Fruit fly (Drosophila melanogaster) whole organism, adult: Measurements from ENCODE around the gene CG5290.
A peak's percentile ranks its signal among the peaks of the same experiment; 100 is the strongest.

Experiments used
- CG11617 ChIP-seq: fragments of 200-800 bp; sonication (Bioruptor generic); optimal IDR thresholded peaks from 2 replicates; lab custom pipeline; 2017; ENCODE audit warnings: mild to moderate bottlenecking, missing biosample characterization, missing genetic modification reagents, missing genetic modification characterization
- CG12768 ChIP-seq: fragments of 200-800 bp; sonication (Bioruptor generic); optimal IDR thresholded peaks from 2 replicates; lab custom pipeline; 2017; ENCODE audit warnings: missing biosample characterization, missing genetic modification characterization, mild to moderate bottlenecking, moderate library complexity, missing genetic modification reagents
- CG14711 ChIP-seq: fragments of 200-800 bp; sonication (Bioruptor generic); optimal IDR thresholded peaks from 2 replicates; lab custom pipeline; 2018; ENCODE audit warnings: missing biosample characterization, mild to moderate bottlenecking, missing genetic modification characterization, moderate library complexity
- CG1620 ChIP-seq: fragments of 200-800 bp; sonication (Bioruptor generic); optimal IDR thresholded peaks from 2 replicates; lab custom pipeline; 2016; ENCODE audit warnings: missing biosample characterization, missing genetic modification characterization
- CG33017 ChIP-seq: fragments of 200-800 bp; sonication (Bioruptor generic); optimal IDR thresholded peaks from 2 replicates; lab custom pipeline; 2018; ENCODE audit warnings: missing biosample characterization, mild to moderate bottlenecking, missing genetic modification characterization, moderate library complexity
- CG5204 ChIP-seq: fragments of 200-800 bp; sonication (Bioruptor generic); optimal IDR thresholded peaks from 2 replicates; lab custom pipeline; 2016; ENCODE audit warnings: missing biosample characterization, missing genetic modification characterization
- CG7045 ChIP-seq: fragments of 200-800 bp; sonication (Bioruptor generic); optimal IDR thresholded peaks from 2 replicates; lab custom pipeline; 2017; ENCODE audit warnings: missing biosample characterization, mild to moderate bottlenecking, missing genetic modification characterization
- CG7101 ChIP-seq: fragments of 200-800 bp; sonication (Bioruptor generic); optimal IDR thresholded peaks from 2 replicates; lab custom pipeline; 2018; ENCODE audit warnings: missing biosample characterization, mild to moderate bottlenecking, missing genetic modification characterization, moderate library complexity
- Clk ChIP-seq: fragments of 200-800 bp; sonication (Bioruptor generic); optimal IDR thresholded peaks from 2 replicates; lab custom pipeline; 2017; ENCODE audit warnings: missing biosample characterization, missing genetic modification characterization
- Crg-1 ChIP-seq: fragments of 200-800 bp; sonication (Bioruptor generic); optimal IDR thresholded peaks from 2 replicates; lab custom pipeline; 2016; ENCODE audit warnings: missing biosample characterization, missing genetic modification characterization
- Hr96 ChIP-seq: fragments of 200-800 bp; sonication (Bioruptor generic); optimal IDR thresholded peaks from 2 replicates; lab custom pipeline; 2016; ENCODE audit warnings: missing biosample characterization, missing genetic modification characterization
- Mnt ChIP-seq: fragments of 200-800 bp; sonication (Bioruptor generic); optimal IDR thresholded peaks from 2 replicates; lab custom pipeline; 2016; ENCODE audit warnings: missing biosample characterization, mild to moderate bottlenecking, missing genetic modification characterization
- bab1 ChIP-seq: fragments of 200-800 bp; sonication (Bioruptor generic); optimal IDR thresholded peaks from 3 replicates; lab custom pipeline; 2019; ENCODE audit warnings: missing biosample characterization, mild to moderate bottlenecking, missing genetic modification characterization, moderate library complexity
- cic ChIP-seq: fragments of 200-800 bp; sonication (Bioruptor generic); optimal IDR thresholded peaks from 2 replicates; lab custom pipeline; 2017; ENCODE audit warnings: missing biosample characterization, mild to moderate bottlenecking, missing genetic modification characterization, moderate library complexity
- cnc ChIP-seq, 2 experiments: fragments of >200 bp; optimal IDR thresholded peaks; 2 replicates each; lab custom pipeline; 2017
- kay ChIP-seq: fragments of 200-800 bp; sonication (Bioruptor generic); peaks from one replicate; lab custom pipeline; 2016; ENCODE audit warnings: missing biosample characterization, missing genetic modification characterization, borderline replicate concordance
- ovo ChIP-seq: fragments of 200-800 bp; sonication (Bioruptor generic); optimal IDR thresholded peaks from 2 replicates; lab custom pipeline; 2016; ENCODE audit warnings: missing biosample characterization, missing genetic modification characterization
- pad ChIP-seq: fragments of 200-800 bp; sonication (Bioruptor generic); optimal IDR thresholded peaks from 3 replicates; lab custom pipeline; 2017; ENCODE audit warnings: missing biosample characterization, missing genetic modification characterization, mild to moderate bottlenecking, moderate library complexity, missing genetic modification reagents
- tj ChIP-seq: fragments of 200-800 bp; sonication (Bioruptor generic); optimal IDR thresholded peaks from 3 replicates; lab custom pipeline; 2017; ENCODE audit warnings: missing biosample characterization, mild to moderate bottlenecking, missing genetic modification characterization, moderate library complexity
- toe ChIP-seq: fragments of 200-800 bp; sonication (Bioruptor generic); optimal IDR thresholded peaks from 2 replicates; lab custom pipeline; 2016; ENCODE audit warnings: missing biosample characterization, missing genetic modification characterization

CG5290 gene

DNA sequence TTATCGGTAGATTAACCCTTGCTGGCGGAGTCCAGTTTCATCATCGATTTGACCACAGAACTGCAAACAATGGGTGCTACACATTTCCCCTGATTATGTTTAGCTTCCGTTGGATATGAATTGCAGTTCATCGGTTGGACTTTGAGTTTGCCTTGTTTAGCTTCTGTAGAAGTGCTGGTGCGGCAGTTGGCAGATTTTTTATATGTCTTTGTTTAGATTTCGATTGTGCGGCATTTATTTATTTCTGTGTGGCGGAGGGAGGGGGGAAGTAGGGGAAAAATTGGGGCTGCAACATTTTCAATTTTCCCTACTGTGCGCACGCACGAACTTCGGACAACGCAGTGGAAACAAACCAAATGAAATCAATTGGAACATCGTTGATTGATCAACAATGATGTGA, 6.6 kb downstream of the CG5290 start:
- TF ChIP-seq CG1620 (GFP tag; lab: Kevin White, UChicago) (no peak), tj (GFP tag; lab: Kevin White, UChicago) (peak; percentile 95), cnc (optimal IDR thresholded peaks at IDR 0.05; lab: Kevin White, UChicago) (no peak), cic (no peak), CG7045 (GFP tag; lab: Kevin White, UChicago) (no peak), bab1 (no peak), pad (GFP tag; lab: Kevin White, UChicago) (peak; percentile 13), Hr96 (GFP tag; lab: Kevin White, UChicago) (no peak), CG12768 (GFP tag; lab: Kevin White, UChicago) (no peak)

DNA sequence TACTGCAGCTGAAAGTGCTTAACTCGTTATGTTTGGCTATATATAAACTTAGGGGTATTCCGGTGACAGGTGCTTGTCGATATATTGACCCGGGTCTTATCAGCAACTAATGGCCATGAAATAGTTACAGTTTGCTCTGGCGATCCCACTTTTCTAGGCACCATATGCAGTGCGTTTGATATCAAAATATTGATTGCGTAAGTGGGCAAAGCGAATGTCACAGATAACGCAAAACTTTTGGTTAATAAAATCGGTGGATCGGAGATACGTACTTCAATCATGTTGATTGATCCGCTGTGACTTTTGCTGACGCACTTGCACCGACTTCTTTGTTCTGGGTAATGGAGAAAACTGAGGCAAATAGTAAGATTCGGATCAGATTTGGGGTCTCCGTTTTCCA, 7.8 kb downstream of the CG5290 start:
- TF ChIP-seq ovo (GFP tag; lab: Kevin White, UChicago) (no peak), Crg-1 (GFP tag; lab: Kevin White, UChicago) (peak; percentile 27)

- TF ChIP-seq tj (GFP tag; lab: Kevin White, UChicago): peak; percentile 59
- TF ChIP-seq Mnt (GFP tag; lab: Kevin White, UChicago): peak; percentile 10
- no peak for TF ChIP-seq kay (GFP tag; lab: Kevin White, UChicago)
- TF ChIP-seq cic: peak; percentile 59
- no peak for TF ChIP-seq CG33017 (tag; lab: Kevin White, UChicago)
Measured at dm6 chr3L:17903813-17904416, 8.4 kb downstream of the CG5290 start.

- TF ChIP-seq CG33017 (tag; lab: Kevin White, UChicago) (peak; percentile 14), CG5204 (GFP tag; lab: Kevin White, UChicago) (peak; percentile 12), cnc (optimal IDR thresholded peaks at IDR 0.05; lab: Kevin White, UChicago) (no peak), Crg-1 (GFP tag; lab: Kevin White, UChicago) (no peak), toe (no peak), CG11617 (GFP tag; lab: Kevin White, UChicago) (no peak), tj (GFP tag; lab: Kevin White, UChicago) (no peak), CG1620 (GFP tag; lab: Kevin White, UChicago) (no peak), CG7101 (tag; lab: Kevin White, UChicago) (no peak), cic (peak; percentile 57), CG14711 (no peak), ovo (GFP tag; lab: Kevin White, UChicago) (no peak), kay (GFP tag; lab: Kevin White, UChicago) (peak; percentile 80), bab1 (no peak), pad (GFP tag; lab: Kevin White, UChicago) (no peak), Hr96 (GFP tag; lab: Kevin White, UChicago) (no peak), CG7045 (GFP tag; lab: Kevin White, UChicago) (peak; percentile 30), Clk (GFP tag; lab: Kevin White, UChicago) (no peak), Mnt (GFP tag; lab: Kevin White, UChicago) (no peak), CG12768 (GFP tag; lab: Kevin White, UChicago) (no peak)
Measured at dm6 chr3L:17902621-17903020, 9.7 kb downstream of the CG5290 start.

dm6 chr3L:17902186-17902585, 10.2 kb downstream of the CG5290 start:
- TF ChIP-seq cic (no peak), CG11617 (GFP tag; lab: Kevin White, UChicago) (no peak), tj (GFP tag; lab: Kevin White, UChicago) (no peak)

DNA sequence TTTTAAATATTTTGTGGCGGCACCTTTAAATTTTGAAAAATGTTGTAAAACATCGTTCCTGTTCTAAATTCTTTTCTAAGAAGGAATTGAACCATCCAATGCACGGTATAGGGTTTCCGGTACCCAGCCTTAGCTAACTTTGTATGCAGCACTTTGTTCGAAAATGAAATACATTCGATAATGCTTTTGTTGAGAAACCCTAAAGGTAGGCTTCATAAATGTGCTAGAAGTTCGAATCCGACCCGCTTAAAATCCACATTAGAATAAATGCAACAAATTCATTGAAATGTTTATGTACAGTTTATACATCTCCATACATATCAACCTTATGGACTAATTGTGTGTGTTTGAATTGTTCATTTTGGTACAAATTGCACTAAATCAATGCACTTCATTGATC, 13.8 kb downstream of the CG5290 start:
- TF ChIP-seq tj (GFP tag; lab: Kevin White, UChicago) (no peak), bab1 (peak; percentile 48), CG7101 (tag; lab: Kevin White, UChicago) (no peak)

DNA sequence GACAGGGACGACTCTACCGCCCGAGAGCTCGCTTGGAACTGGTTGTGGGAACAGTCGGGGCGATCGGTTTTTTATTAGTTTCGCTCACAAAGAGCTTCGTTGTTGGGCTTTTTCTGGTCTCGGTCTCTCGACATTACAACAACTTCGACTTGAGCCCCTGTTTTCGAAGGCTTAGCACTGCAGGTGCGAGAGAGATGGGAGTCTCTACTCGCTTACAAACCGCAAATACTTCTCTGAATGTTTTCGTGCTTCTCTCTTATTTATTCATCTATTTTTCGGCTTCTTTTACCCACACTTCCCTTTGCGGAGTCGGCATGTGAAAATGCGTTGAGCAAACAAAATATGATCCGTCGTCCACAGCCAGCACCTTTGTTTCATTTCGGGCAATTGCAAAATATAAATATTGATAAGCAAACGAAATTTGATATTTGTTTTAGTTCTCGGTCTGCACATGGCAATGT, 16.5 kb downstream of the CG5290 start, which contains the start of gene Tsp74F:
Gene Tsp74F (minus strand): TSS at position 48 of the 461 bp plus-strand sequence.
- no peak for TF ChIP-seq bab1
- TF ChIP-seq tj (GFP tag; lab: Kevin White, UChicago): peak; percentile 99
- TF ChIP-seq pad (GFP tag; lab: Kevin White, UChicago): peak; percentile 94

DNA sequence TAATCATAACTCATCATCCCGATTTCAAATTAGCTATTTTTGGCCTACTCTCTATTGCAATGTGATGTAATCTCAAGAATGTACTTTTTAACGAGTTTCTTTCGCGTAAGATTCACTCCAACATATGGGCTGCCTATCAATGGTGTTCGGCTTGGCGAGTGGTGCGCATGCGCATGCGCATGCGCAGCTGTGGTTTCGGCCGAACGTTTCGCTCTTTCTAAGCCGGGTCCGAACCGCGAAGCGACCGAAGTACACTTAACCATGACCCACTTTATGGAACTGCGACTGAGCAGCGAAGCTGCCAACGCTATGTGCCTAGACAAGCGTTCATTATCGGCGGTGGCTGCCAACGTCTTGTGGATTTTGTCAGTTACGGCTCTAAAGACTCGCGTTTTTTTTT, 18.7 kb downstream of the CG5290 start:
- TF ChIP-seq CG1620 (GFP tag; lab: Kevin White, UChicago) (no peak), cic (no peak), bab1 (no peak), tj (GFP tag; lab: Kevin White, UChicago) (no peak), cnc (optimal IDR thresholded peaks at IDR 0.05; lab: Kevin White, UChicago) (no peak), CG33017 (tag; lab: Kevin White, UChicago) (no peak), Clk (GFP tag; lab: Kevin White, UChicago) (no peak), toe (no peak), pad (GFP tag; lab: Kevin White, UChicago) (no peak), CG12768 (GFP tag; lab: Kevin White, UChicago) (no peak), Hr96 (GFP tag; lab: Kevin White, UChicago) (no peak), ovo (GFP tag; lab: Kevin White, UChicago) (no peak), kay (GFP tag; lab: Kevin White, UChicago) (no peak), Mnt (GFP tag; lab: Kevin White, UChicago) (no peak), CG14711 (no peak), CG7101 (tag; lab: Kevin White, UChicago) (no peak), CG11617 (GFP tag; lab: Kevin White, UChicago) (no peak), CG5204 (GFP tag; lab: Kevin White, UChicago) (no peak), CG7045 (GFP tag; lab: Kevin White, UChicago) (no peak), Crg-1 (GFP tag; lab: Kevin White, UChicago) (no peak)
